Fruit fly (Drosophila melanogaster): ENCODE data around the gene Ubc87F.

Gene Ubc87F

dm6 chr3R:13685969-13686368 lies 32.0 kb downstream of the Ubc87F start:
- TF ChIP-seq CG17801 (GFP tag; optimal IDR thresholded peaks at IDR 0.05; ENCODE audit: partially characterized antibody), result no peak

- no peak for TF ChIP-seq CG17801 (GFP tag; optimal IDR thresholded peaks at IDR 0.05; ENCODE audit: partially characterized antibody)
Observed at dm6 chr3R:13684569-13685402, 33.2 kb downstream of the Ubc87F start.

- TF ChIP-seq CG17801 (GFP tag; optimal IDR thresholded peaks at IDR 0.05; ENCODE audit: partially characterized antibody), result peak; percentile 31
Observed at dm6 chr3R:13683624-13684568, 34.1 kb downstream of the Ubc87F start, which contains the start of gene flfl. Gene flfl (plus strand): TSS chr3R:13683921.

- TF ChIP-seq CG17801 (GFP tag; optimal IDR thresholded peaks at IDR 0.05; ENCODE audit: partially characterized antibody), result no peak
Observed at dm6 chr3R:13682994-13683623, 34.9 kb downstream of the Ubc87F start.

dm6 chr3R:13676137-13677086 lies 41.6 kb downstream of the Ubc87F start, which contains the start of the genes Lkb1 and CG9588:
Gene Lkb1 (plus strand): TSS chr3R:13676549.
Gene CG9588 (minus strand): TSS chr3R:13676681.
- no peak for TF ChIP-seq CG17801 (GFP tag; optimal IDR thresholded peaks at IDR 0.05; ENCODE audit: partially characterized antibody)

- no peak for TF ChIP-seq CG17801 (GFP tag; optimal IDR thresholded peaks at IDR 0.05; ENCODE audit: partially characterized antibody)
Observed at dm6 chr3R:13674492-13675033, 43.4 kb downstream of the Ubc87F start, which contains the start of gene Task6. Gene Task6 (minus strand): TSS chr3R:13674542.

- no peak for TF ChIP-seq CG17801 (GFP tag; optimal IDR thresholded peaks at IDR 0.05; ENCODE audit: partially characterized antibody)
Observed at dm6 chr3R:13672898-13673297, 45.1 kb downstream of the Ubc87F start.
